Worm (Caenorhabditis elegans) whole organism, late embryonic: ENCODE data around the gene Y38E10A.33.

ENCODE experiments used
- C08G9.2 ChIP-seq: sonication (generic microtip); optimal IDR thresholded peaks from 2 replicates; lab custom pipeline; 2016; ENCODE audit warnings: mild to moderate bottlenecking, missing genetic modification characterization, moderate library complexity, missing compliant biosample characterization
- K09A11.1 ChIP-seq: sonication (generic microtip); optimal IDR thresholded peaks from 2 replicates; lab custom pipeline; 2017; ENCODE audit warnings: antibody characterized with exemption, mild to moderate bottlenecking, missing genetic modification characterization, missing compliant biosample characterization; ENCODE audit not compliant: insufficient read depth
- Y22D7AL.16 ChIP-seq: sonication (generic microtip); optimal IDR thresholded peaks from 2 replicates; lab custom pipeline; 2016; ENCODE audit warnings: missing genetic modification characterization, missing compliant biosample characterization
- ama-1 ChIP-seq: fragments of 150-350 bp; optimal IDR thresholded peaks from 2 replicates; lab custom pipeline; 2014
- ceh-14 ChIP-seq: sonication (generic microtip); optimal IDR thresholded peaks from 2 replicates; lab custom pipeline; 2016; ENCODE audit warnings: missing genotype, missing genetic modification characterization, missing compliant biosample characterization
- ceh-18 ChIP-seq: sonication (generic microtip); optimal IDR thresholded peaks from 2 replicates; lab custom pipeline; 2016; ENCODE audit warnings: missing genetic modification characterization, missing compliant biosample characterization
- ceh-19 ChIP-seq: fragments of 200-800 bp; sonication (Bioruptor generic); optimal IDR thresholded peaks from 2 replicates; lab custom pipeline; 2018; ENCODE audit warnings: mild to moderate bottlenecking, missing genetic modification characterization, missing compliant biosample characterization
- ceh-22 ChIP-seq: sonication (generic microtip); optimal IDR thresholded peaks from 2 replicates; lab custom pipeline; 2017; ENCODE audit warnings: missing biosample characterization, missing genetic modification characterization
- ceh-30 ChIP-seq: fragments of 150-350 bp; optimal IDR thresholded peaks from 2 replicates; lab custom pipeline; 2014; ENCODE audit warnings: missing biosample characterization, missing genetic modification characterization
- ceh-31 ChIP-seq: sonication (generic microtip); optimal IDR thresholded peaks from 2 replicates; lab custom pipeline; 2016; ENCODE audit warnings: missing genetic modification characterization, missing compliant biosample characterization
- ceh-34 ChIP-seq: sonication (generic microtip); optimal IDR thresholded peaks from 2 replicates; lab custom pipeline; 2016; ENCODE audit warnings: mild to moderate bottlenecking, missing genetic modification characterization, missing compliant biosample characterization
- ceh-9 ChIP-seq: sonication (generic microtip); optimal IDR thresholded peaks from 2 replicates; lab custom pipeline; 2016; ENCODE audit warnings: mild to moderate bottlenecking, missing genetic modification characterization, inconsistent platforms, missing compliant biosample characterization
- che-1 ChIP-seq: sonication (generic microtip); optimal IDR thresholded peaks from 2 replicates; lab custom pipeline; 2016; ENCODE audit warnings: mild to moderate bottlenecking, missing genetic modification characterization, missing compliant biosample characterization
- dmd-4 ChIP-seq: sonication (generic microtip); optimal IDR thresholded peaks from 2 replicates; lab custom pipeline; 2016; ENCODE audit warnings: borderline replicate concordance, missing genetic modification characterization, missing compliant biosample characterization
- elt-2 ChIP-seq: sonication (generic microtip); optimal IDR thresholded peaks from 2 replicates; lab custom pipeline; 2016; ENCODE audit warnings: missing genetic modification reagents, missing genetic modification characterization, missing compliant biosample characterization
- elt-4 ChIP-seq: sonication (generic microtip); optimal IDR thresholded peaks from 2 replicates; lab custom pipeline; 2016; ENCODE audit warnings: missing genetic modification characterization, missing compliant biosample characterization
- ets-4 ChIP-seq: sonication (generic microtip); optimal IDR thresholded peaks from 2 replicates; lab custom pipeline; 2016; ENCODE audit warnings: missing genetic modification characterization, missing compliant biosample characterization
- fax-1 ChIP-seq: sonication (generic microtip); optimal IDR thresholded peaks from 2 replicates; lab custom pipeline; 2016; ENCODE audit warnings: missing genotype, missing genetic modification characterization, missing compliant biosample characterization
- hlh-13 ChIP-seq: fragments of 200-800 bp; sonication (Bioruptor generic); optimal IDR thresholded peaks from 2 replicates; lab custom pipeline; 2018; ENCODE audit warnings: mild to moderate bottlenecking, missing genetic modification characterization, missing compliant biosample characterization
- hlh-6 ChIP-seq: sonication (generic microtip); optimal IDR thresholded peaks from 2 replicates; lab custom pipeline; 2016; ENCODE audit warnings: missing genotype, missing genetic modification characterization, missing compliant biosample characterization
- lim-6 ChIP-seq: sonication (generic microtip); optimal IDR thresholded peaks from 2 replicates; lab custom pipeline; 2016; ENCODE audit warnings: missing genetic modification characterization, missing compliant biosample characterization
- lin-11 ChIP-seq: fragments of 200-800 bp; sonication (Bioruptor generic); optimal IDR thresholded peaks from 2 replicates; lab custom pipeline; 2018; ENCODE audit warnings: mild to moderate bottlenecking, missing genetic modification characterization, missing compliant biosample characterization
- nhr-11 ChIP-seq: fragments of 150-350 bp; optimal IDR thresholded peaks from 2 replicates; lab custom pipeline; 2014; ENCODE audit warnings: missing biosample characterization, missing genetic modification characterization
- npax-4 ChIP-seq: sonication (generic microtip); optimal IDR thresholded peaks from 2 replicates; lab custom pipeline; 2016; ENCODE audit warnings: missing genetic modification characterization, missing compliant biosample characterization
- pha-2 ChIP-seq: sonication (generic microtip); optimal IDR thresholded peaks from 2 replicates; lab custom pipeline; 2017; ENCODE audit warnings: mild to moderate bottlenecking, missing genetic modification characterization, missing compliant biosample characterization
- pqm-1 ChIP-seq: sonication (generic microtip); optimal IDR thresholded peaks from 2 replicates; lab custom pipeline; 2016; ENCODE audit warnings: missing genetic modification characterization, missing compliant biosample characterization
- pros-1 ChIP-seq: fragments of 150-350 bp; optimal IDR thresholded peaks from 2 replicates; lab custom pipeline; 2014; ENCODE audit warnings: missing biosample characterization, missing genetic modification reagents, missing genetic modification characterization
- rnt-1 ChIP-seq: sonication (generic microtip); optimal IDR thresholded peaks from 2 replicates; lab custom pipeline; 2016; ENCODE audit warnings: missing genetic modification characterization, missing compliant biosample characterization
- sox-2 ChIP-seq: fragments of 200-800 bp; sonication (Bioruptor generic); IDR thresholded peaks from 2 replicates; pipeline ENCODE4 v1.3.6; 2022; ENCODE audit warnings: missing genetic modification reagents, missing genetic modification characterization, missing compliant biosample characterization
- tbx-7 ChIP-seq: sonication (generic microtip); optimal IDR thresholded peaks from 2 replicates; lab custom pipeline; 2016; ENCODE audit warnings: missing genotype, missing genetic modification characterization, missing compliant biosample characterization
- unc-3 ChIP-seq, 2 experiments: fragments of 200-800 bp in 1 of 2; sonication (Bioruptor generic) in 1 of 2; sonication (generic microtip) in 1 of 2; conservative IDR thresholded peaks in 1 of 2; optimal IDR thresholded peaks in 1 of 2; 2 replicates each; pipeline versions ENCODE4 v1.3.6 to Lab custom; 2016 to 2022; ENCODE audit warnings: missing compliant biosample characterization in 2 of 2, missing genetic modification characterization in 2 of 2, missing genetic modification reagents in 1 of 2
- unc-42 ChIP-seq: sonication (generic microtip); optimal IDR thresholded peaks from 2 replicates; lab custom pipeline; 2016; ENCODE audit warnings: missing genotype, missing genetic modification characterization, missing compliant biosample characterization
- unc-86 ChIP-seq: sonication (generic microtip); optimal IDR thresholded peaks from 2 replicates; lab custom pipeline; 2016; ENCODE audit warnings: missing genetic modification characterization, missing compliant biosample characterization
- zip-5 ChIP-seq: sonication (generic microtip); optimal IDR thresholded peaks from 2 replicates; lab custom pipeline; 2016; ENCODE audit warnings: missing genetic modification characterization, missing compliant biosample characterization

Gene Y38E10A.33

ce11 chrII:12670877-12671864, 8.3 kb downstream of the Y38E10A.33 start:
- no peak for TF ChIP-seq unc-3 (GFP tag; conservative IDR thresholded peaks at IDR 0.05; lab: Robert Waterston, UW)
- TF ChIP-seq unc-3 (tag; optimal IDR thresholded peaks at IDR 0.05; lab: Kevin White, UChicago), result no peak
- no peak for TF ChIP-seq lim-6 (tag; lab: Kevin White, UChicago)

ce11 chrII:12669882-12670281, 9.6 kb downstream of the Y38E10A.33 start:
- TF ChIP-seq C08G9.2 (tag; lab: Kevin White, UChicago), result no peak
- no peak for TF ChIP-seq ceh-34 (tag; lab: Kevin White, UChicago)
- no peak for TF ChIP-seq hlh-13 (GFP tag; lab: Kevin White, UChicago)
- TF ChIP-seq sox-2, result no peak
- TF ChIP-seq zip-5 (tag; lab: Kevin White, UChicago), result no peak
- no peak for TF ChIP-seq ceh-22 (tag; lab: Kevin White, UChicago)
- TF ChIP-seq ceh-18 (tag; lab: Kevin White, UChicago), result no peak
- no peak for TF ChIP-seq ceh-19 (GFP tag; lab: Kevin White, UChicago)
- TF ChIP-seq hlh-6 (tag; lab: Kevin White, UChicago), result no peak
- no peak for TF ChIP-seq ama-1
- TF ChIP-seq elt-4 (tag; lab: Kevin White, UChicago), result no peak
- no peak for TF ChIP-seq pros-1 (tag; lab: Kevin White, UChicago)
- no peak for TF ChIP-seq npax-4 (tag; lab: Kevin White, UChicago)
- TF ChIP-seq ets-4 (tag; lab: Kevin White, UChicago), result no peak

- no peak for TF ChIP-seq elt-2 (tag; lab: Kevin White, UChicago)
- TF ChIP-seq, all 69 proteins: peak for 0
Observed at ce11 chrII:12669342-12669741, 10.1 kb downstream of the Y38E10A.33 start.

ce11 chrII:12668874-12669273, 10.6 kb downstream of the Y38E10A.33 start:
- TF ChIP-seq hlh-6 (tag; lab: Kevin White, UChicago), result no peak
- no peak for TF ChIP-seq fax-1 (tag; lab: Kevin White, UChicago)
- no peak for TF ChIP-seq ceh-9 (tag; lab: Kevin White, UChicago)

ce11 chrII:12668148-12668547, 11.3 kb downstream of the Y38E10A.33 start:
- TF ChIP-seq ceh-30, result no peak
- no peak for TF ChIP-seq tbx-7 (tag; lab: Kevin White, UChicago)

- TF ChIP-seq dmd-4, result no peak
Observed at ce11 chrII:12666042-12666441, 13.4 kb downstream of the Y38E10A.33 start.

ce11 chrII:12665019-12665418, 14.4 kb downstream of the Y38E10A.33 start:
- TF ChIP-seq che-1 (tag; lab: Kevin White, UChicago), result no peak
- TF ChIP-seq ceh-31 (tag; lab: Kevin White, UChicago), result peak; percentile 35
- TF ChIP-seq unc-42 (tag; lab: Kevin White, UChicago), result peak; percentile 43
- TF ChIP-seq unc-86, result no peak
- no peak for TF ChIP-seq K09A11.1 (tag; lab: Kevin White, UChicago)
- TF ChIP-seq lim-6 (tag; lab: Kevin White, UChicago), result no peak
- TF ChIP-seq pqm-1 (tag; lab: Kevin White, UChicago), result no peak
- TF ChIP-seq lin-11 (tag; lab: Kevin White, UChicago), result no peak
- no peak for TF ChIP-seq C08G9.2 (tag; lab: Kevin White, UChicago)
- no peak for TF ChIP-seq nhr-11
- TF ChIP-seq ceh-34 (tag; lab: Kevin White, UChicago), result no peak
- no peak for TF ChIP-seq elt-2 (tag; lab: Kevin White, UChicago)
- peak; percentile 64 for TF ChIP-seq ceh-14 (tag; lab: Kevin White, UChicago)
- no peak for TF ChIP-seq Y22D7AL.16 (tag; lab: Kevin White, UChicago)
- TF ChIP-seq rnt-1, result no peak
- no peak for TF ChIP-seq pha-2 (tag; lab: Kevin White, UChicago)
